Worm (Caenorhabditis elegans) whole organism, mixed stage, embryonic: ENCODE data around the gene K06H7.8.
A peak's percentile ranks its signal among the peaks of the same experiment; 100 is the strongest.

ENCODE experiments used
- M03D4.4 ChIP-seq: sonication (generic microtip); optimal IDR thresholded peaks from 2 replicates; lab custom pipeline; 2017; ENCODE audit warnings: mild to moderate bottlenecking, missing genetic modification characterization, missing compliant biosample characterization
- bed-3 ChIP-seq: fragments of 200-800 bp; sonication (Bioruptor generic); optimal IDR thresholded peaks from 3 replicates; lab custom pipeline; 2018; ENCODE audit warnings: mild to moderate bottlenecking, missing genetic modification characterization, moderate library complexity, missing compliant biosample characterization
- blmp-1 ChIP-seq: fragments of 150-350 bp; optimal IDR thresholded peaks from 2 replicates; lab custom pipeline; 2014; ENCODE audit warnings: missing biosample characterization, missing genetic modification characterization
- ceh-39 ChIP-seq: fragments of 150-350 bp; optimal IDR thresholded peaks from 2 replicates; lab custom pipeline; 2014; ENCODE audit warnings: missing biosample characterization, missing genetic modification characterization
- ceh-43 ChIP-seq: fragments of 200-800 bp; sonication (Bioruptor generic); optimal IDR thresholded peaks from 2 replicates; lab custom pipeline; 2018; ENCODE audit warnings: mild to moderate bottlenecking, missing genetic modification characterization, moderate library complexity, missing compliant biosample characterization
- ceh-83 ChIP-seq: fragments of 200-800 bp; sonication (Bioruptor generic); optimal IDR thresholded peaks from 2 replicates; lab custom pipeline; 2018; ENCODE audit warnings: mild to moderate bottlenecking, missing genetic modification characterization, missing compliant biosample characterization
- ces-1 ChIP-seq: fragments of 150-350 bp; optimal IDR thresholded peaks from 2 replicates; lab custom pipeline; 2014; ENCODE audit warnings: missing biosample characterization, missing genetic modification reagents, missing genetic modification characterization
- cnd-1 ChIP-seq: fragments of 200-800 bp; sonication (Bioruptor generic); optimal IDR thresholded peaks from 2 replicates; lab custom pipeline; 2018; ENCODE audit warnings: mild to moderate bottlenecking, missing genetic modification characterization, missing compliant biosample characterization
- drap-1 ChIP-seq: fragments of 200-800 bp; sonication (Bioruptor generic); optimal IDR thresholded peaks from 3 replicates; lab custom pipeline; 2018; ENCODE audit warnings: mild to moderate bottlenecking, missing genetic modification characterization, missing compliant biosample characterization
- elt-1 ChIP-seq: sonication (generic microtip); optimal IDR thresholded peaks from 2 replicates; lab custom pipeline; 2017; ENCODE audit warnings: missing genetic modification characterization, mild to moderate bottlenecking, missing compliant biosample characterization, antibody characterized with exemption, moderate library complexity, borderline replicate concordance; ENCODE audit not compliant: insufficient read depth
- elt-3 ChIP-seq: fragments of 150-350 bp; optimal IDR thresholded peaks from 2 replicates; lab custom pipeline; 2014; ENCODE audit warnings: missing biosample characterization, missing genetic modification characterization
- flh-1 ChIP-seq: fragments of 200-800 bp; sonication (Bioruptor generic); optimal IDR thresholded peaks from 2 replicates; lab custom pipeline; 2018; ENCODE audit warnings: mild to moderate bottlenecking, missing genetic modification characterization, moderate library complexity, missing compliant biosample characterization
- ham-2 ChIP-seq: fragments of 200-800 bp; sonication (Bioruptor generic); optimal IDR thresholded peaks from 2 replicates; lab custom pipeline; 2018; ENCODE audit warnings: mild to moderate bottlenecking, missing genetic modification characterization, missing compliant biosample characterization
- hlh-1 ChIP-seq: fragments of 150-350 bp; optimal IDR thresholded peaks from 2 replicates; lab custom pipeline; 2014; ENCODE audit warnings: missing biosample characterization, missing genetic modification reagents, missing genetic modification characterization
- lin-13 ChIP-seq: fragments of 150-350 bp; optimal IDR thresholded peaks from 2 replicates; lab custom pipeline; 2014; ENCODE audit warnings: missing biosample characterization, missing genetic modification characterization
- lin-32 ChIP-seq: fragments of 200-800 bp; sonication (Bioruptor generic); optimal IDR thresholded peaks from 2 replicates; lab custom pipeline; 2018; ENCODE audit warnings: mild to moderate bottlenecking, missing genetic modification characterization, missing compliant biosample characterization
- lsy-2 ChIP-seq: fragments of 150-350 bp; optimal IDR thresholded peaks from 2 replicates; lab custom pipeline; 2014; ENCODE audit warnings: missing biosample characterization, missing genetic modification characterization
- mab-5 ChIP-seq: fragments of 150-350 bp; optimal IDR thresholded peaks from 2 replicates; lab custom pipeline; 2014; ENCODE audit warnings: missing biosample characterization, missing genetic modification characterization
- mep-1 ChIP-seq: fragments of 150-350 bp; optimal IDR thresholded peaks from 2 replicates; lab custom pipeline; 2017; ENCODE audit warnings: missing biosample characterization, missing genetic modification reagents, missing genetic modification characterization, inconsistent platforms
- mls-2 ChIP-seq: sonication (generic microtip); optimal IDR thresholded peaks from 2 replicates; lab custom pipeline; 2016; ENCODE audit warnings: mild to moderate bottlenecking, missing genetic modification characterization, moderate library complexity, missing compliant biosample characterization
- nhr-12 ChIP-seq: fragments of 150-350 bp; optimal IDR thresholded peaks from 2 replicates; lab custom pipeline; 2014; ENCODE audit warnings: missing biosample characterization, missing genetic modification characterization
- nhr-2 ChIP-seq: fragments of 150-350 bp; optimal IDR thresholded peaks from 2 replicates; lab custom pipeline; 2014; ENCODE audit warnings: missing biosample characterization, missing genetic modification characterization
- nhr-237 ChIP-seq: fragments of 150-350 bp; optimal IDR thresholded peaks from 2 replicates; lab custom pipeline; 2014; ENCODE audit warnings: missing biosample characterization, missing genetic modification characterization
- nhr-28 ChIP-seq: fragments of 150-350 bp; optimal IDR thresholded peaks from 2 replicates; lab custom pipeline; 2014; ENCODE audit warnings: missing biosample characterization, missing genetic modification characterization
- nhr-76 ChIP-seq: sonication (generic microtip); optimal IDR thresholded peaks from 2 replicates; lab custom pipeline; 2017; ENCODE audit warnings: missing biosample characterization, missing genetic modification characterization
- pha-4 ChIP-seq: fragments of 150-350 bp; optimal IDR thresholded peaks from 2 replicates; lab custom pipeline; 2018; ENCODE audit warnings: missing biosample characterization, missing genetic modification reagents, missing genetic modification characterization
- sem-2 ChIP-seq: fragments of 200-800 bp; sonication (Bioruptor generic); optimal IDR thresholded peaks from 2 replicates; lab custom pipeline; 2018; ENCODE audit warnings: mild to moderate bottlenecking, missing genetic modification characterization, missing compliant biosample characterization
- snpc-4 ChIP-seq: fragments of 150-350 bp; optimal IDR thresholded peaks from 2 replicates; lab custom pipeline; 2014; ENCODE audit warnings: missing biosample characterization, missing genetic modification characterization
- sptf-1 ChIP-seq: sonication (generic microtip); optimal IDR thresholded peaks from 2 replicates; lab custom pipeline; 2017; ENCODE audit warnings: mild to moderate bottlenecking, missing genetic modification characterization, moderate library complexity, missing compliant biosample characterization
- tbx-8 ChIP-seq: fragments of 200-800 bp; sonication (Bioruptor generic); optimal IDR thresholded peaks from 2 replicates; lab custom pipeline; 2018; ENCODE audit warnings: mild to moderate bottlenecking, missing genetic modification characterization, moderate library complexity, missing compliant biosample characterization
- unc-120 ChIP-seq: sonication (generic microtip); optimal IDR thresholded peaks from 2 replicates; lab custom pipeline; 2017; ENCODE audit warnings: missing genetic modification characterization, missing compliant biosample characterization; ENCODE audit not compliant: poor library complexity, severe bottlenecking
- unc-39 ChIP-seq: fragments of 150-350 bp; optimal IDR thresholded peaks from 2 replicates; lab custom pipeline; 2014; ENCODE audit warnings: missing biosample characterization, missing genetic modification characterization
- unc-62 ChIP-seq: fragments of 150-350 bp; optimal IDR thresholded peaks from 2 replicates; lab custom pipeline; 2014; ENCODE audit warnings: missing biosample characterization, missing genetic modification reagents, missing genetic modification characterization
- zip-8 ChIP-seq: fragments of 150-350 bp; optimal IDR thresholded peaks from 2 replicates; lab custom pipeline; 2014; ENCODE audit warnings: missing biosample characterization, missing genetic modification characterization
- ztf-11 ChIP-seq: fragments of 150-350 bp; optimal IDR thresholded peaks from 2 replicates; lab custom pipeline; 2014; ENCODE audit warnings: missing biosample characterization, missing genetic modification characterization

Gene K06H7.8

ce11 chrIII:8133346-8133745 lies 35.3 kb upstream of the K06H7.8 start, which contains the start of gene C14B9.2:
C14B9.2 (plus strand) TSS chrIII:8133665.
- TF ChIP-seq nhr-76 (no peak), unc-62 (GFP tag; lab: Kevin White, UChicago) (no peak), ztf-11 (no peak), snpc-4 (tag; lab: Kevin White, UChicago) (no peak), cnd-1 (tag; lab: Kevin White, UChicago) (no peak), ces-1 (no peak), mls-2 (tag; lab: Kevin White, UChicago) (no peak), nhr-28 (no peak), nhr-12 (tag; lab: Kevin White, UChicago) (no peak), nhr-2 (no peak)

DNA sequence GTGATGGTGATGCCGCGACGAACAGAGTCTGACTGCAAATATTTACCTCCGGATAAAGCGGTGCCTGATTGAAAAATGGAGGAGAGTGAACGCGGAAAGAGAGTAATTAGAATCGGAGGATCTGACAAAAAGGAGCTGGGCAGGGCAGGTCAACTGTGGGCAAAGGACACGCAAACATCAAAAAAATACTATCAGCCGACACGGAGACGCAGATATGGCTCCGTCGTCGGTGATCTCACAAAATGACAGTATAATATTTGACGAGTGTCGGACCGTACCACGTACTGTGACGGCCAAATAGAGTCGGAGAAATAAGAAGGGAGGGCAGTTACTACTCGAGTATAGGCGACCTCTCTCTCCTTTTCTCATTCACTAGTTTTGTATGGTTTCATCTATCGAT lies 34.5 kb upstream of the K06H7.8 start:
- TF ChIP-seq snpc-4 (tag; lab: Kevin White, UChicago) (no peak), tbx-8 (GFP tag; lab: Kevin White, UChicago) (no peak), nhr-2 (peak; percentile 78), nhr-237 (tag; lab: Kevin White, UChicago) (no peak), elt-3 (tag; lab: Kevin White, UChicago) (no peak), nhr-28 (no peak), elt-1 (tag; lab: Kevin White, UChicago) (no peak), sem-2 (no peak), ceh-43 (GFP tag; lab: Kevin White, UChicago) (no peak), pha-4 (tag; lab: Kevin White, UChicago) (peak; percentile 37)
- TF ChIP-seq, all 35 proteins: peak for 2

ce11 chrIII:8130177-8130902 lies 32.3 kb upstream of the K06H7.8 start, which contains the start of the genes rpl-21 and C14B9.10:
rpl-21 (minus strand) TSS chrIII:8130227.
C14B9.10 (plus strand) TSS chrIII:8130852.
- peak; percentile 67 for TF ChIP-seq ces-1
- TF ChIP-seq mab-5 (tag; lab: Kevin White, UChicago): no peak
- peak; percentile 98 for TF ChIP-seq lsy-2 (tag; lab: Kevin White, UChicago)
- TF ChIP-seq tbx-8 (GFP tag; lab: Kevin White, UChicago): no peak
- no peak for TF ChIP-seq nhr-12 (tag; lab: Kevin White, UChicago)
- no peak for TF ChIP-seq nhr-28
- no peak for TF ChIP-seq sptf-1 (tag; lab: Kevin White, UChicago)
- no peak for TF ChIP-seq cnd-1 (tag; lab: Kevin White, UChicago)
- TF ChIP-seq mep-1: peak; percentile 91
- no peak for TF ChIP-seq blmp-1
- TF ChIP-seq unc-39: no peak
- no peak for TF ChIP-seq lin-32 (GFP tag; lab: Kevin White, UChicago)
- TF ChIP-seq elt-1 (tag; lab: Kevin White, UChicago): no peak
- TF ChIP-seq pha-4 (tag; lab: Kevin White, UChicago): peak; percentile 83
- no peak for TF ChIP-seq M03D4.4
- peak; percentile 25 for TF ChIP-seq hlh-1 (tag; lab: Kevin White, UChicago)
- no peak for TF ChIP-seq ztf-11
- TF ChIP-seq ceh-83 (GFP tag; lab: Kevin White, UChicago): no peak
- no peak for TF ChIP-seq unc-120 (tag; lab: Kevin White, UChicago)
- no peak for TF ChIP-seq sem-2
- no peak for TF ChIP-seq snpc-4 (tag; lab: Kevin White, UChicago)
- no peak for TF ChIP-seq drap-1 (GFP tag; lab: Kevin White, UChicago)
- peak; percentile 65 for TF ChIP-seq ceh-39 (tag; lab: Kevin White, UChicago)
- no peak for TF ChIP-seq mls-2 (tag; lab: Kevin White, UChicago)
- no peak for TF ChIP-seq elt-3 (tag; lab: Kevin White, UChicago)
- peak; percentile 80 for TF ChIP-seq nhr-237 (tag; lab: Kevin White, UChicago)
- TF ChIP-seq nhr-76: no peak
- TF ChIP-seq zip-8: no peak
- TF ChIP-seq ham-2: no peak
- TF ChIP-seq unc-62 (GFP tag; lab: Kevin White, UChicago): peak; percentile 22
- TF ChIP-seq lin-13 (tag; lab: Kevin White, UChicago): peak; percentile 76
- TF ChIP-seq bed-3 (GFP tag; lab: Kevin White, UChicago): no peak
- TF ChIP-seq ceh-43 (GFP tag; lab: Kevin White, UChicago): no peak
- no peak for TF ChIP-seq flh-1 (GFP tag; lab: Kevin White, UChicago)
- TF ChIP-seq nhr-2: no peak
